Worm (Caenorhabditis elegans) whole organism, late embryonic: ENCODE data around the gene clec-175.
A peak's percentile ranks its signal among the peaks of the same experiment; 100 is the strongest.

Source experiments
- ceh-14 ChIP-seq: sonication (generic microtip); optimal IDR thresholded peaks from 2 replicates; lab custom pipeline; 2016; ENCODE audit warnings: missing genotype, missing genetic modification characterization, missing compliant biosample characterization
- hlh-30 ChIP-seq: sonication (generic microtip); optimal IDR thresholded peaks from 2 replicates; lab custom pipeline; 2017; ENCODE audit warnings: antibody characterized with exemption, missing genetic modification characterization, missing compliant biosample characterization; ENCODE audit not compliant: insufficient read depth
- pqm-1 ChIP-seq: sonication (generic microtip); optimal IDR thresholded peaks from 2 replicates; lab custom pipeline; 2016; ENCODE audit warnings: missing genetic modification characterization, missing compliant biosample characterization

- TF ChIP-seq hlh-30 (peak; percentile 45), ceh-14 (no peak), pqm-1 (tag; lab: Kevin White, UChicago) (no peak)
Observed at ce11 chrIV:4408714-4409113, 13.4 kb upstream of the clec-175 start.
